Fruit fly (Drosophila melanogaster): Measurements from ENCODE around the gene prt.

Gene prt

dm6 chr3R:23698835-23699234 is at the start of gene prt:
prt (minus strand) TSS chr3R:23699027.
- TF ChIP-seq CTCF (optimal IDR thresholded peaks at IDR 0.05) = no peak
- no peak for TF ChIP-seq CG8478 (optimal IDR thresholded peaks at IDR 0.05)

dm6 chr3R:23747446-23747845 is 48.6 kb upstream of the prt start:
- TF ChIP-seq CG8478 (optimal IDR thresholded peaks at IDR 0.05) (no peak), CTCF (optimal IDR thresholded peaks at IDR 0.05) (no peak)

dm6 chr3R:23740968-23741367 is 42.1 kb upstream of the prt start:
- TF ChIP-seq CG8478 (optimal IDR thresholded peaks at IDR 0.05) (no peak), CTCF (optimal IDR thresholded peaks at IDR 0.05) (no peak)

- no peak for TF ChIP-seq CG8478 (optimal IDR thresholded peaks at IDR 0.05)
- no peak for TF ChIP-seq CTCF (optimal IDR thresholded peaks at IDR 0.05)
Observed at dm6 chr3R:23737676-23738574, 39.1 kb upstream of the prt start.

dm6 chr3R:23736365-23736764 is 37.5 kb upstream of the prt start:
- TF ChIP-seq CTCF (optimal IDR thresholded peaks at IDR 0.05) (no peak), CG8478 (optimal IDR thresholded peaks at IDR 0.05) (no peak)

- TF ChIP-seq CG8478 (optimal IDR thresholded peaks at IDR 0.05) = no peak
- TF ChIP-seq CTCF (optimal IDR thresholded peaks at IDR 0.05) = no peak
Observed at dm6 chr3R:23735648-23736047, 36.8 kb upstream of the prt start.

dm6 chr3R:23734573-23735404 is 36.0 kb upstream of the prt start:
- TF ChIP-seq CG8478 (optimal IDR thresholded peaks at IDR 0.05) (no peak), CTCF (optimal IDR thresholded peaks at IDR 0.05) (no peak)

dm6 chr3R:23733771-23734170 is 34.9 kb upstream of the prt start:
- TF ChIP-seq CTCF (optimal IDR thresholded peaks at IDR 0.05) (no peak), CG8478 (optimal IDR thresholded peaks at IDR 0.05) (no peak)

dm6 chr3R:23732990-23733512 is 34.2 kb upstream of the prt start, which contains the start of the genes Hmgcr and Rpn9:
Hmgcr (plus strand) TSS chr3R:23733324.
Rpn9 (minus strand) TSS chr3R:23733462.
- TF ChIP-seq CG8478 (optimal IDR thresholded peaks at IDR 0.05) (no peak), CTCF (optimal IDR thresholded peaks at IDR 0.05) (no peak)

- TF ChIP-seq CTCF (optimal IDR thresholded peaks at IDR 0.05) (no peak), CG8478 (optimal IDR thresholded peaks at IDR 0.05) (no peak)
Observed at dm6 chr3R:23732533-23732932, 33.7 kb upstream of the prt start.

- TF ChIP-seq CTCF (optimal IDR thresholded peaks at IDR 0.05) (no peak), CG8478 (optimal IDR thresholded peaks at IDR 0.05) (no peak)
Observed at dm6 chr3R:23730472-23730801, 31.6 kb upstream of the prt start.

dm6 chr3R:23729632-23730471 is 31.0 kb upstream of the prt start:
- TF ChIP-seq CG8478 (optimal IDR thresholded peaks at IDR 0.05) = no peak
- no peak for TF ChIP-seq CTCF (optimal IDR thresholded peaks at IDR 0.05)

- TF ChIP-seq CG8478 (optimal IDR thresholded peaks at IDR 0.05) (no peak), CTCF (optimal IDR thresholded peaks at IDR 0.05) (no peak)
Observed at dm6 chr3R:23729066-23729465, 30.2 kb upstream of the prt start.

dm6 chr3R:23728086-23728485 is 29.3 kb upstream of the prt start:
- no peak for TF ChIP-seq CG8478 (optimal IDR thresholded peaks at IDR 0.05)
- TF ChIP-seq CTCF (optimal IDR thresholded peaks at IDR 0.05) = no peak

- no peak for TF ChIP-seq CTCF (optimal IDR thresholded peaks at IDR 0.05)
- no peak for TF ChIP-seq CG8478 (optimal IDR thresholded peaks at IDR 0.05)
Observed at dm6 chr3R:23727657-23728056, 28.8 kb upstream of the prt start.
